Fruit fly (Drosophila melanogaster): ENCODE results near the gene CG9016.

dm6 chr2L:5956153-5956552, 32.7 kb upstream of the CG9016 start, which contains the start of gene CG13999:
- TF ChIP-seq spab (GFP tag; optimal IDR thresholded peaks at IDR 0.05) (no peak), CG16779 (tag; optimal IDR thresholded peaks at IDR 0.05) (no peak), fkh (GFP tag; optimal IDR thresholded peaks at IDR 0.05) (no peak), Hr4 (GFP tag; optimal IDR thresholded peaks at IDR 0.05) (no peak), Eip93F (GFP tag; optimal IDR thresholded peaks at IDR 0.05) (no peak), CG8632 (GFP tag; optimal IDR thresholded peaks at IDR 0.05) (no peak), Lpt (GFP tag; optimal IDR thresholded peaks at IDR 0.05) (no peak), CG15336 (GFP tag; IDR thresholded peaks at IDR 0.05) (no peak), esn (GFP tag; optimal IDR thresholded peaks at IDR 0.05) (no peak), CG31627 (GFP tag; optimal IDR thresholded peaks at IDR 0.05) (no peak), fd85E (GFP tag; optimal IDR thresholded peaks at IDR 0.05) (no peak)
